Fruit fly (Drosophila melanogaster): Measurements from ENCODE around the gene CG5790.

The CG5790 gene

DNA sequence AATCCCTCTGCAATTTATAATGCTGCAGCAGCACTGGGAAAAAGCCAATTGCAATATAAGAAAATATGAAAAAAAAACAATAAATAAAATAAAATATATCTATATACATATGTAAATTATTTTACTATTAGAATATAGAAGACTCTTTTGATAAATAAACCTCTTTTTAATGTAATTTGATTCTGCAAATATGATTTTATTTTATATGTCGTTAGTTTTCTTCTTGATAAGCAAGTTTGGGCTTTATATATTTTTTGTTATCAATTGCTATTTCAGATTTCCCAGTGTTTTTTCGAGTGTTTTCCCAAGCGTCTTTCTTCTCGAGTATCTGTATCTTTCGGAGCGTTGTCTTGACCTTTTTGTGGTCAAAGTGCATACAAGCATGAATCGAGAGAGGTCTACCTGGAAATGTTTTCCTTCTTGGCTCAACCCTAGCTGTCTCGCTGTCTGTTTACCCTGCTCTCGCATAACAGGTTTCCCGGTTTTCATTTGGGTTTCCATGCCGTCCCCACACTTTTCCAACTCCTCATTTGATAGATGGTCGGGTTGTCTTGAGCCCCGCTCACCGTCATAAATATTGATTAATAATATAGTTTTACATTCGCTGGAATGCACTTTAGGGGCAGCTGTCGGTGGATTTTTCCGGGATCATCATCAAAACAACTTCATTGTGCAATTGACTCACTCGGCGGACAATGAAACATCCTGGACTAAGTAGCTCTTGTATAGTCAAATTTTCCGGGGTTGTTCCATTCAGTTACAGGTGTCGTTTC lies 10.6 kb downstream of the CG5790 start:
- TF ChIP-seq h (optimal IDR thresholded peaks at IDR 0.05) (no peak), psq (optimal IDR thresholded peaks at IDR 0.05) (no peak), ttk (optimal IDR thresholded peaks at IDR 0.05) (no peak), insv (optimal IDR thresholded peaks at IDR 0.05) (no peak), Myc (optimal IDR thresholded peaks at IDR 0.05) (no peak), Sin3A (optimal IDR thresholded peaks at IDR 0.05) (no peak)

DNA sequence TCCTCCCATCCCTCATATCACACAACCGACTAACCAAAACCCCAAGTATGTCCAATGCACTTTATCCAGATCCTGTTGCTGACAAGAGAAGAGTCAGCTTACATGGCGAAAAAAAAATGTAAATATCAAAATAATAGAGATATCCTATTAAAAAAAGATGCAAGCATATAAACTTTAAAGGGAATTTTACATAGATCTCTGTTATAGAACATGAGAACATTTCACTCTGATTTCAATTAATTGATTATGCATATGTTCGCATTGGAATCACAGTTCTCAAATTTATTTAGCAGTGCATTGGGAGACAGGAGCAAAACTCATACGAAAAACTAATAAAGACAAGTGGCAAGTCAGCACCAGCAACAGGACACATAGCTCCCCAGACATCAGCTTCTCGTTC lies 13.2 kb downstream of the CG5790 start:
- no peak for TF ChIP-seq ttk (optimal IDR thresholded peaks at IDR 0.05)
- TF ChIP-seq Myc (optimal IDR thresholded peaks at IDR 0.05): no peak
- no peak for TF ChIP-seq psq (optimal IDR thresholded peaks at IDR 0.05)
- TF ChIP-seq h (optimal IDR thresholded peaks at IDR 0.05): no peak
- no peak for TF ChIP-seq insv (optimal IDR thresholded peaks at IDR 0.05)
- TF ChIP-seq Sin3A (optimal IDR thresholded peaks at IDR 0.05): no peak

DNA sequence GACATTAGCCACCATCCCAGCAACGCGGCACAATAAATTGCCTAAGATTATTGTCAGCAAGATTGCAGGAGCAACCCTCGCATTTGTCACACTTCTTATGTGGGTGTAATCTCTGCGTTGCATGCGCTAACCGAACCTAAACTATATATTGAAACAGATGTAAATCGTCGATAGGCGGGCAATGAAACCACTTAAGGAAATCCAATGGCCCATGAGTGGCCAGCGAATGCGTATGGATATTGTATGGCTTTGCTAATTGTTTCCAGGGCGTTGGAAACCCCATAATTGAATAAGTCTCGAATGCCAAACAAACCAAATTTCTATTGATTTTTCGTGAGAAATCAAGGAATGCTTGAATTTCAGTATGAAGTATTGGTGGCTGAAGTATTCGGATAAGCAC lies 14.0 kb downstream of the CG5790 start:
- TF ChIP-seq Sin3A (optimal IDR thresholded peaks at IDR 0.05): no peak
- no peak for TF ChIP-seq h (optimal IDR thresholded peaks at IDR 0.05)
- TF ChIP-seq psq (optimal IDR thresholded peaks at IDR 0.05): no peak
- TF ChIP-seq insv (optimal IDR thresholded peaks at IDR 0.05): no peak
- TF ChIP-seq Myc (optimal IDR thresholded peaks at IDR 0.05): no peak
- TF ChIP-seq ttk (optimal IDR thresholded peaks at IDR 0.05): no peak

DNA sequence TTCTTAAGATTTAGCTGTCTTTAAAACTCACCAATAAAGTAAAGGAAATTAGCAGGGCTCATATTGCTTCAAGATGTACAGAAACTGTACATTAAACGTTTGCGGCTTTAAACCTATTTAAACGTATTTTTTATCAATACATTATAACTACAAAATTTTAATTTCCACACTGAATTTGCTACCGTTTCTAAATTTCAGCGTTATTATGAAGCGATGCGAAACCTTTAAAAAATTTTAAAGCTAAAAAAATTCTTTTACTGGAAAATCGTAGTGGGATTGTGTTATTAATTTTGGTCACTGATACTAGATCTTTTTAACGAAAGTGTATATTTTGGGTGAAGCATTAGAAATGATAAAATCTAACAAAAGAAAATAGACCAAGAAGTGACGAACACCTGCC lies 14.7 kb downstream of the CG5790 start, which contains the start of gene CG43354:
TSS of gene CG43354 (minus strand) at position 101 of the 400 bp plus-strand sequence.
- no peak for TF ChIP-seq ttk (optimal IDR thresholded peaks at IDR 0.05)
- TF ChIP-seq h (optimal IDR thresholded peaks at IDR 0.05): no peak
- no peak for TF ChIP-seq psq (optimal IDR thresholded peaks at IDR 0.05)
- no peak for TF ChIP-seq insv (optimal IDR thresholded peaks at IDR 0.05)
- no peak for TF ChIP-seq Myc (optimal IDR thresholded peaks at IDR 0.05)
- no peak for TF ChIP-seq Sin3A (optimal IDR thresholded peaks at IDR 0.05)

DNA sequence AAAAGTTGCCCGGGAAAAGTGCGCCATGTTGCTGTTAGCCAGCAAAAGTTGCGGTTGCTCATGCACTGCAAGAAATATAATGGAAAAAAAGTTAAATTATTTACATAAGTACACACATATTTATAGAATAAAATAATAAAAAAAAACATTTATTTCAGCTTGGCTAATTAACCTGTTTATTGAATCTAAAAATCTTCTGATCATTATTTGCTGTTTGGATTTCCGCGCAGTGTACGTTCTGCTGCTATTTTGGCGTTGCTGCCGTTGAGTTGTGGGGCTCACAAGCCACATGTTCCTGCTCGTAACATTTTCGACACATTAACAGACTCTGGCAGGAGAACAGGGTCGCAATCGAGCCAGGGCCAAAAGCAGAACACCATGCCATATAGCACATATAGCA lies 15.8 kb downstream of the CG5790 start:
- TF ChIP-seq Myc (optimal IDR thresholded peaks at IDR 0.05) (no peak), h (optimal IDR thresholded peaks at IDR 0.05) (no peak), Sin3A (optimal IDR thresholded peaks at IDR 0.05) (no peak), ttk (optimal IDR thresholded peaks at IDR 0.05) (no peak), insv (optimal IDR thresholded peaks at IDR 0.05) (no peak), psq (optimal IDR thresholded peaks at IDR 0.05) (no peak)

DNA sequence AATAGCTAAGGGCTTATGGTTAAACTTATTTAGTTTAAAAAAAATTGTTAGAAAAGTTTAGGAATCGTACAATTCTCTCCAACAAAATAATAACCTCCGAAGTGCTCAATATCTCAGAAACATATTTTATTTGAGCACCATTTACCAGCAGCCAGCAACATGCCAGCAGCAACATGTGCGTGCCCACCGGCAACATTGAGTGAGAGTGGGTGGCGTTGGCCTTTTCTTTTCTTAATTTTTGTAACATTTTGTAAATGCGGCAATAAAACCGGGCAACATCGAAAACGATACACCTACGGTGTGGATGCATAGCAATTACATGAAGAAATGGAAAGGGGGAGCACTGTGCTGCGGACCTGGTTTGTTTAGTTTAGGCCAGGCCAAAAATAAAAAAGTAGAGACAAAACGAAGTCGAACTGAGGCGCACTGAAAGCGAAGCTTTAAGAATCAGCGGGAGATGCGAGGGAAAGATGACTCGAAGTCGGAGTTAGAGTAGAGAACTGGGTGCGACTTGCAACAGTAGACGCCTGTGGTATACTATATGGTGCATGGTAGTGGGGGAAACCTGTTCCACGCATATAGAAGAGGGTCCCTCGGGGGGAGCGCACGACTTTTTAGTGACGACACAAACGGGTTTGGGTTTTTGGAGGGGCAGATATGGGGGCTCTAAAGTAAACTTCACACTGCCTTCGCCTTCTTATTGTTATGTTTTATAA lies 17.1 kb downstream of the CG5790 start:
- TF ChIP-seq psq (optimal IDR thresholded peaks at IDR 0.05) (no peak), h (optimal IDR thresholded peaks at IDR 0.05) (no peak), Sin3A (optimal IDR thresholded peaks at IDR 0.05) (no peak), Myc (optimal IDR thresholded peaks at IDR 0.05) (no peak), insv (optimal IDR thresholded peaks at IDR 0.05) (no peak), ttk (optimal IDR thresholded peaks at IDR 0.05) (no peak)

DNA sequence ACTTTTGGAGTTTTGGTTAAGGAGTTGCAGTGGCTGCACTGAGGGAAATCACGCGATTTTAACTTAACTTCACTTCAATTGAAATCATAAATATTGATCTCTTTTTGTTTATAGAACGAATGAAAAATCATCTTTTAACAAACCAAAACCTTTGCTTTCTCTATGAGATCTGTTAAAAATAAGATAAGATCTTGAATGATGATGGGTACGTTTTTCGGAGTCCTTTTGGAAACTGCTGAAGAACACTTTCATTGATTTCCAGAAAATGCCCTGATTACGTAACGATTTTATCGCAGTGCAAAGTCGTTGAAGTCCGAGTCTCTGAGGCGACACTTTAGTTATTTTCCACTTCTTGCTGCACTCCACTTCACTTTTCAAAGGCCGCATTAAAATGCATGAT lies 17.7 kb downstream of the CG5790 start:
- TF ChIP-seq insv (optimal IDR thresholded peaks at IDR 0.05) (no peak), h (optimal IDR thresholded peaks at IDR 0.05) (no peak), psq (optimal IDR thresholded peaks at IDR 0.05) (no peak), ttk (optimal IDR thresholded peaks at IDR 0.05) (no peak), Myc (optimal IDR thresholded peaks at IDR 0.05) (no peak), Sin3A (optimal IDR thresholded peaks at IDR 0.05) (no peak)

DNA sequence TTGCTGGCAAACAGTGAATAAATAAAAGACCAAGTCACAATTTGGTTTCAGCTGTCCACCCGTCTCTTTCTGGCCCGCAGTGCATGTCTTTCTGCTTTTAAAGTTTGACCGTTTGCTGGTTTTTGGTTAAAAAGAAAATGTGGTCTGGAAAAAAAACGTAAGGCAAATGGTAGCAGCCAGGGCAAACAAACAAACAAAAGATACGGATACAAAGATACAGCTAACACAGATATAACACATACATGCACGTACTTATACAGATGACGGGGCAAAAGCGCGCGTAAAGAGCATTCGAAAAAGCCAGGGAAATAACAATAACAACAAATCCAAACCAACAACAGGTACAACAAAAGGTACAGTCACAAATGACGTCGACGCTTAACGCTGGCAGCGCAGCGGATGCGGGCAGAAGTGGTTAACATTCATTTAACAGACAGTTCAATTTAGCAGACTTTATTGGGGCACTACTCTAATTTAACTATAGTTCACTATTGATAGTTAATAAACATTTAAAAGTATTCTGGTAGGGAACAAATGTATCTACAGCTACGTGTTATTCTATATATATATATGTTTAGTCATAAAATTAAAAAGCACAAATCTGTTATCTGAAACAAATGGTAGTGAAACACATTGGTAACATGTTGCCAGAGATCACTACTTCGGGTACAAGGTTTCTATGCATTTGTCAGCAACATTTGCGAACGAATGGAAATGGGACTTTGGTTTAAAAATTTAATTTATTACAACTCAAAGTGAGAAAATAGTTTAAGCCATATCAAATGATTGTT lies 19.5 kb downstream of the CG5790 start:
- TF ChIP-seq Sin3A (optimal IDR thresholded peaks at IDR 0.05) (no peak), psq (optimal IDR thresholded peaks at IDR 0.05) (no peak), Myc (optimal IDR thresholded peaks at IDR 0.05) (no peak), ttk (optimal IDR thresholded peaks at IDR 0.05) (no peak), insv (optimal IDR thresholded peaks at IDR 0.05) (no peak), h (optimal IDR thresholded peaks at IDR 0.05) (no peak)

DNA sequence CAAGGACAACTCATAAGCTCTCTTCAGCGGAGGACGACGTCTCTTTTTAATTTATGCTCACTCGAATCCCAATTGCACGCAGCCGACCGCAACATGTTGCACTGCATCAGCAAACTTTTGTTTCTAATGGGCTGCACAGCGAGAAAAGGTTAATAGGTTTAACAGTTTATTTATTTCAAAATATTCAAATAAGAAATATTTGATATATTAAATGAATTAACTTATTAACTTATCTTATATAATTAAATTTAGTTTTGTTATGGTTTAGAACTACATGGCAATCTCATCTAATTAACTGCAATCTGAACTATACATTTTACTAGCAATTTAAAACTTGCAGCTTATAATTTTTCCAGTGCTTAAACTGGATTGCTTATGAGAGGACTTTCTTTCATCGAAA lies 20.8 kb downstream of the CG5790 start:
- TF ChIP-seq Myc (optimal IDR thresholded peaks at IDR 0.05) (no peak), Sin3A (optimal IDR thresholded peaks at IDR 0.05) (no peak), psq (optimal IDR thresholded peaks at IDR 0.05) (no peak), ttk (optimal IDR thresholded peaks at IDR 0.05) (no peak), h (optimal IDR thresholded peaks at IDR 0.05) (no peak), insv (optimal IDR thresholded peaks at IDR 0.05) (no peak)

DNA sequence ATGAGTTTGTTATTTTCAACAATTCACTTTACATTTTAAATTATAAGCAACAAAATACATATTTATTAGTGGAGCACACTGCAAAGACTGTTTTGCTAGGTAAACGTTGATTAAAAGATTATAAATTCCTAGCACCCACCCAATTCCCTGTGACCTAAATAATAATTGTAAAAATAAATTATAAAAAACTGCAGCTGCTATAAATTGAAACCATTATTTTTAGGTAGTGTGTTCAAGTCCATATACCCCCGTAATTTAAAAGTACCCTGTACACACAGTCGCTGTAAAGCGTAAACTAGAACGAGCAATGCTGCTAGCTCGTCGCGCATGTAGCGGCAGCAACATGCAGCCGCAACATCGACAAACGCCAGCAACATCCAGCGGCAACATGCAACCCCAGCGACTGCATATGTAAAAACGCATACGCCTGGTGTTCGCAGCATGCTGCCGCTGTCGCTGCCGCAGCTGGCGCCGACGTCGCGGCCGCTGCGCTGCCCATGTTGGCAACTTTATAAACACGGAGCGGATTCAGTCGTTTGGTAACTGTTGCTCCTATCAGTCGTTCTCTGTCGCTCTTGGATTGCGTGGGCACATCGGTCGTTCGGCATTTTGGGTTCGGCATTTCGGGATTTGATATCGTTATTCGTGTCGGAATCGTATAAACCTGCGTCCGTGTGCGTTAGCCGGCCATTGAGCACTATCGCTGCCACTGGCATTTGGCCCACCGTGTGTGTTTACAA lies 25.1 kb downstream of the CG5790 start, which contains the start of gene Fas3:
TSS of gene Fas3 (plus strand) at position 526 of the 740 bp plus-strand sequence.
- TF ChIP-seq ttk (optimal IDR thresholded peaks at IDR 0.05) (no peak), h (optimal IDR thresholded peaks at IDR 0.05) (no peak), psq (optimal IDR thresholded peaks at IDR 0.05) (no peak), Myc (optimal IDR thresholded peaks at IDR 0.05) (no peak), Sin3A (optimal IDR thresholded peaks at IDR 0.05) (no peak), insv (optimal IDR thresholded peaks at IDR 0.05) (no peak)

DNA sequence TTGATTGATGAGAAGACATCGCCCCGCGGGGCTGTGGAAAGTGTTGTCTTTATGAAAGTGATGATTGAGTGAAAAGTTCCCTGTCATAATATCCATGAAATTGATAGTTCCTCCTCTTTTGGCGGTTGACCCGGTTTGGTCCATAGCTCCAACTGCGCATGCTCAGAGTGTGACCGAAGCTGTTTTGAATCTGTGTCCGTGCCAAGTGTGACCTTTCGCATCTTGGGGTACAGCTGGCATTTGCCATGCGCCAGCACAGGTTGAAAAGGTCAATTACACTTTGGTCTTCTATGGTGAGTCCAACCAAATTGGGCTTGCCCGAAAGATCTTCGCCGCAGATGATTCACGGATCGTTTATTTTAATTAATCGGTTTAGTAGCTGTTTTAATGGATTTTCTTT lies 26.3 kb downstream of the CG5790 start:
- TF ChIP-seq h (optimal IDR thresholded peaks at IDR 0.05) (no peak), insv (optimal IDR thresholded peaks at IDR 0.05) (no peak), psq (optimal IDR thresholded peaks at IDR 0.05) (no peak), Sin3A (optimal IDR thresholded peaks at IDR 0.05) (no peak), Myc (optimal IDR thresholded peaks at IDR 0.05) (no peak), ttk (optimal IDR thresholded peaks at IDR 0.05) (no peak)
